Worm (Caenorhabditis elegans) whole organism, late embryonic: ENCODE results near the gene T08B6.9.

Experiments
- C08G9.2 ChIP-seq: sonication (generic microtip); optimal IDR thresholded peaks from 2 replicates; lab custom pipeline; 2016; ENCODE audit warnings: mild to moderate bottlenecking, missing genetic modification characterization, moderate library complexity, missing compliant biosample characterization
- F13H6.1 ChIP-seq: sonication (generic microtip); optimal IDR thresholded peaks from 2 replicates; lab custom pipeline; 2016; ENCODE audit warnings: missing genetic modification characterization, missing compliant biosample characterization
- K02D7.2 ChIP-seq: sonication (generic microtip); optimal IDR thresholded peaks from 2 replicates; lab custom pipeline; 2017; ENCODE audit warnings: mild to moderate bottlenecking, missing genetic modification characterization, missing compliant biosample characterization
- ahr-1 ChIP-seq: sonication (generic microtip); optimal IDR thresholded peaks from 2 replicates; lab custom pipeline; 2016; ENCODE audit warnings: missing genetic modification characterization, missing compliant biosample characterization
- ceh-19 ChIP-seq: fragments of 200-800 bp; sonication (Bioruptor generic); optimal IDR thresholded peaks from 2 replicates; lab custom pipeline; 2018; ENCODE audit warnings: mild to moderate bottlenecking, missing genetic modification characterization, missing compliant biosample characterization
- ceh-22 ChIP-seq: sonication (generic microtip); optimal IDR thresholded peaks from 2 replicates; lab custom pipeline; 2017; ENCODE audit warnings: missing biosample characterization, missing genetic modification characterization
- ceh-24 ChIP-seq: sonication (generic microtip); optimal IDR thresholded peaks from 2 replicates; lab custom pipeline; 2016; ENCODE audit warnings: mild to moderate bottlenecking, missing genetic modification characterization, missing compliant biosample characterization
- dmd-4 ChIP-seq: sonication (generic microtip); optimal IDR thresholded peaks from 2 replicates; lab custom pipeline; 2016; ENCODE audit warnings: borderline replicate concordance, missing genetic modification characterization, missing compliant biosample characterization
- elt-2 ChIP-seq: sonication (generic microtip); optimal IDR thresholded peaks from 2 replicates; lab custom pipeline; 2016; ENCODE audit warnings: missing genetic modification reagents, missing genetic modification characterization, missing compliant biosample characterization
- elt-4 ChIP-seq: sonication (generic microtip); optimal IDR thresholded peaks from 2 replicates; lab custom pipeline; 2016; ENCODE audit warnings: missing genetic modification characterization, missing compliant biosample characterization
- hlh-15 ChIP-seq: sonication (generic microtip); optimal IDR thresholded peaks from 2 replicates; lab custom pipeline; 2016; ENCODE audit warnings: missing genetic modification characterization, missing compliant biosample characterization
- hlh-8 ChIP-seq: sonication (generic microtip); optimal IDR thresholded peaks from 2 replicates; lab custom pipeline; 2016; ENCODE audit warnings: missing genotype, missing genetic modification characterization, missing compliant biosample characterization
- lim-6 ChIP-seq: sonication (generic microtip); optimal IDR thresholded peaks from 2 replicates; lab custom pipeline; 2016; ENCODE audit warnings: missing genetic modification characterization, missing compliant biosample characterization
- madf-2 ChIP-seq: sonication (generic microtip); optimal IDR thresholded peaks from 2 replicates; lab custom pipeline; 2017; ENCODE audit warnings: missing genetic modification characterization, missing compliant biosample characterization
- nhr-232 ChIP-seq: sonication (generic microtip); optimal IDR thresholded peaks from 2 replicates; lab custom pipeline; 2016; ENCODE audit warnings: missing genetic modification characterization, missing compliant biosample characterization
- npax-4 ChIP-seq: sonication (generic microtip); optimal IDR thresholded peaks from 2 replicates; lab custom pipeline; 2016; ENCODE audit warnings: missing genetic modification characterization, missing compliant biosample characterization
- pha-2 ChIP-seq: sonication (generic microtip); optimal IDR thresholded peaks from 2 replicates; lab custom pipeline; 2017; ENCODE audit warnings: mild to moderate bottlenecking, missing genetic modification characterization, missing compliant biosample characterization
- pha-4 ChIP-seq: fragments of 150-350 bp; optimal IDR thresholded peaks from 2 replicates; lab custom pipeline; 2018; ENCODE audit warnings: missing biosample characterization, missing genetic modification reagents, missing genetic modification characterization
- pros-1 ChIP-seq: fragments of 150-350 bp; optimal IDR thresholded peaks from 2 replicates; lab custom pipeline; 2014; ENCODE audit warnings: missing biosample characterization, missing genetic modification reagents, missing genetic modification characterization
- sdc-2 ChIP-seq: sonication (generic microtip); optimal IDR thresholded peaks from 2 replicates; lab custom pipeline; 2016; ENCODE audit warnings: missing genotype, missing genetic modification characterization, missing compliant biosample characterization
- unc-55 ChIP-seq: sonication (generic microtip); optimal IDR thresholded peaks from 2 replicates; lab custom pipeline; 2017; ENCODE audit warnings: missing biosample characterization, missing genetic modification reagents, missing genetic modification characterization
- unc-86 ChIP-seq: sonication (generic microtip); optimal IDR thresholded peaks from 2 replicates; lab custom pipeline; 2016; ENCODE audit warnings: missing genetic modification characterization, missing compliant biosample characterization
- zip-5 ChIP-seq: sonication (generic microtip); optimal IDR thresholded peaks from 2 replicates; lab custom pipeline; 2016; ENCODE audit warnings: missing genetic modification characterization, missing compliant biosample characterization
- ztf-16 ChIP-seq: sonication (generic microtip); optimal IDR thresholded peaks from 2 replicates; lab custom pipeline; 2017; ENCODE audit warnings: missing genetic modification characterization, missing compliant biosample characterization

Gene T08B6.9

DNA sequence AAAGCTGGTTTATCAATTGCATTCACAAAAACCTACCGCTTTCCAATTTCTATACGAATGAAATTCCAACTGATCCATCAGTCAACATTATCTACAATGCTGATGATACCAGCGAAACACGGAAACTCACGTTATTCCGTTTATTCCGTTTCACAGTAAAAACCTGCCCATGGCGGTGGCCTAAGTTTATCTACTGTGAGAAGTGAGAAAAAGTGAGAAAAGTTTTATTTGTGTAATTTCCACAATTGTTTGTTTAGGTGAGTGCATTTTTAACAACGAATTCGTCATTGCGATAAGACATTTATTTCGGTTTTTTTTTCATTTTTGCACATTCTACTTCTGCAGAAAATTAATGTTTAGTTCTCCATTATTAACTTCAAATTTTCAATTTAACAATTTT, 39.4 kb downstream of the T08B6.9 start, which contains the start of gene Y9C9A.8:
Gene Y9C9A.8 (plus strand): TSS at position 301 of the 400 bp plus-strand sequence.
- TF ChIP-seq pha-2 (tag; lab: Kevin White, UChicago) (no peak), nhr-232 (tag; lab: Kevin White, UChicago) (no peak), C08G9.2 (tag; lab: Kevin White, UChicago) (no peak)
- TF ChIP-seq, all 69 proteins: peak for 0

DNA sequence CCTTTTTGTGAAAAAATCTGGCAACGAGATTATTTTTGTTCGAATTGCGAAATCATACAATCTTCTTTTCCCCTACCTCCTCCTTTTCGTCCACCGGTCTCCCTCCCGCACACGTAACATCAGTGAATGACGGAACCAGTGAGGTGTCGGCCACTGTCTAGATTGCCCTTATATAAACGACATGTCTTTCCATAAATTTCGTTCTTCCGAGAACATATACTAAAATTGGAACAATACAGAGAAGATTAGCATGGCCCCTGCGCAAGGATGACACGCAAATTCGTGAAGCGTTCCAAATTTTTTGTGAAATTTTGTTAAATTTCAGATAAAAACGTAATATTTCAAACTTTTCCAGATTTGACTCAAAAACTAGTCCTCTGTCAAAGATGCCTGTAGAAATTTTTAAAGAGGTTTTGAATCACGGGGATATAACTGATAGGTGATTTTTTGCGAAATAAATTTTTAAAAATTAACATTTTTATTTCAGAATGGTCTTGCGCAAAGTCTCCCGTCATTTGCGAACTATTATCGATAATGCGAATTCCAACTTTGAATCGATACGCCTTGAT, 40.2 kb downstream of the T08B6.9 start:
- no peak for TF ChIP-seq madf-2 (tag; lab: Kevin White, UChicago)
- peak; percentile 33 for TF ChIP-seq elt-2 (tag; lab: Kevin White, UChicago)

DNA sequence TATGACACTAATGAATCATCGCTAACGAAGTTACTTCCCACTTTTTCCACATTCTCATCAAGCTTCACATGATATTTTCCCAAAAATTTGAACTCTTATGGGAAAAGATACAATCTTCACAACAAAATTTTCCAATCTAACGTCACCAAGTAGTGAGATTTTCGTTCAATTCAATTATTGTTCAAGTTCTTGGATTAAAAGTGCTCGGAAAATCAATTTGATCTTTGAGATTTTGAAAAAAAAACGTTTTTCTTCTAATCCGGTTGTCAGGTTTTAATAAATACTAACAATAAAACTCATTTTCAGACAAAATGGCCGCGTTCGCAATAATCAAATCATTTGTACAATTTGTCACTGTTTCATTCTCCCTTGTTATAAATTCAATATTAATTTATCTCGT, 43.5 kb downstream of the T08B6.9 start, which contains the start of gene str-153:
Gene str-153 (plus strand): TSS at position 301 of the 400 bp plus-strand sequence.
- TF ChIP-seq unc-55 (no peak), ahr-1 (no peak), ztf-16 (no peak)
- TF ChIP-seq, all 69 proteins: peak for 0

DNA sequence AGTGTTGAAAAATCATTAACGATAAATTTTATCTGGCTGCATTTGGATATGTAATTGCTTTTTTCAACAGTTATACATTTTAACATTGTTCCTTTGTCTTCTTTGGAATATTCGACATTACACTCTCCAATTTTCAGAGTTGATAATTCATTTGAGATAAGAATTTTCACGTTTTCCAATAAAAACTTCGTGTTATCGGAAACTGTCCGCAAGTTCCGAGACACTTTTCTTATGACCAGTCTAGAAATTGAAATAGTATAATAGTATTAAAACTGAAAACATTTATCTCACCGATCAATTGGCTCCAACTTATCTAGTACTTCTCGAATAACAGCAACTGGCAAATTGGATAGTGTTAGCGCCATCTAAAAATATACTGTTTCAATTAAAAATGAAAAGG, 47.0 kb downstream of the T08B6.9 start, which contains the start of gene fbxa-86:
Gene fbxa-86 (minus strand): TSS at position 367 of the 400 bp plus-strand sequence.
- TF ChIP-seq unc-55, result no peak

DNA sequence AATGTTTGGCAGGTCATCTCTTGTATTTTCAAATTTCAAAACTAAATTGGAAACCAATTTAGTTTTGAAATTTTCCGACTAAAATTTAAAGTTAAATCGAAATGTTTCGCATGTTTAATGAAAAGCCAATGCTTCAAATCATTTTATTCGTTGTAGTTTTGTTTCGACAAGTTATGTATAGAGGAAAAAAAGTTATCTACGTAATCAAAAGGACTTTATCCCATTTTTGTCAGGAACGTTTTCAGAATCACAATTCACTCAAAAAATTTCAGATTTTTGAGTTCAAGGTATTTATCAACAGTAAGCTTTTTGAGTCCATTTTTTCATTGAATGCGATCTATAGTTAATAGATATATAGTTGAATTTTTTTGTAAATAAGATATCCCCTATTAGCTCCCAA, 48.0 kb downstream of the T08B6.9 start, which contains the start of gene str-168:
Gene str-168 (plus strand): TSS at position 301 of the 400 bp plus-strand sequence.
- no peak for TF ChIP-seq ceh-19 (GFP tag; lab: Kevin White, UChicago)

DNA sequence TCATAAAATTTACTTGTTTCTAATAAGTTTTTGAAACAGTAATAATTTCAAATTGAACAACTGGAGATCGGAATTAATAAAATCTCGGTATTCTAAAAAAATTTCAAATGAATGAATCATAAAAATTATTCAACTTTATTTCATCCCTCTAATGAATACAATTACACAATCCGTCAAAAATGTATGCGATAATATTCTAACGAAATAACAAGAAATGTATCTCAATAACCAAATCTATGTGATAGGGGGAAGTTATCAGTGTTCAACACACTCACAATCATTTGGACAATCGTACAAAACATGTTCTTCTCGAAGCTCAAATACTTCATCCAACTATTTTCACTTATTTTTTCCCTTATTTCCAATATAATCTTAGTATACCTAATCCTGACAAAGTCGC, 51.0 kb downstream of the T08B6.9 start, which contains the start of gene Y9C9A.5:
Gene Y9C9A.5 (plus strand): TSS at position 301 of the 400 bp plus-strand sequence.
- no peak for TF ChIP-seq elt-2 (tag; lab: Kevin White, UChicago)
- TF ChIP-seq zip-5 (tag; lab: Kevin White, UChicago), result no peak
- TF ChIP-seq pha-4 (tag; lab: Kevin White, UChicago), result no peak
- no peak for TF ChIP-seq unc-86 (tag; lab: Kevin White, UChicago)
- TF ChIP-seq madf-2 (tag; lab: Kevin White, UChicago), result no peak
- TF ChIP-seq sdc-2 (tag; lab: Kevin White, UChicago), result no peak
- TF ChIP-seq dmd-4 (tag; lab: Kevin White, UChicago), result no peak
- no peak for TF ChIP-seq npax-4
- TF ChIP-seq hlh-8 (tag; lab: Kevin White, UChicago), result no peak
- TF ChIP-seq ceh-22 (tag; lab: Kevin White, UChicago), result no peak
- no peak for TF ChIP-seq lim-6 (tag; lab: Kevin White, UChicago)
- no peak for TF ChIP-seq hlh-15 (tag; lab: Kevin White, UChicago)
- TF ChIP-seq elt-4 (tag; lab: Kevin White, UChicago), result no peak
- TF ChIP-seq K02D7.2 (tag; lab: Kevin White, UChicago), result no peak
- no peak for TF ChIP-seq unc-55
- no peak for TF ChIP-seq ztf-16
- no peak for TF ChIP-seq ceh-24 (tag; lab: Kevin White, UChicago)
- TF ChIP-seq pros-1, result no peak
- TF ChIP-seq F13H6.1 (tag; lab: Kevin White, UChicago), result no peak
- TF ChIP-seq ahr-1, result no peak
